Fruit fly (Drosophila melanogaster): ENCODE results near the gene Sec10.

DNA sequence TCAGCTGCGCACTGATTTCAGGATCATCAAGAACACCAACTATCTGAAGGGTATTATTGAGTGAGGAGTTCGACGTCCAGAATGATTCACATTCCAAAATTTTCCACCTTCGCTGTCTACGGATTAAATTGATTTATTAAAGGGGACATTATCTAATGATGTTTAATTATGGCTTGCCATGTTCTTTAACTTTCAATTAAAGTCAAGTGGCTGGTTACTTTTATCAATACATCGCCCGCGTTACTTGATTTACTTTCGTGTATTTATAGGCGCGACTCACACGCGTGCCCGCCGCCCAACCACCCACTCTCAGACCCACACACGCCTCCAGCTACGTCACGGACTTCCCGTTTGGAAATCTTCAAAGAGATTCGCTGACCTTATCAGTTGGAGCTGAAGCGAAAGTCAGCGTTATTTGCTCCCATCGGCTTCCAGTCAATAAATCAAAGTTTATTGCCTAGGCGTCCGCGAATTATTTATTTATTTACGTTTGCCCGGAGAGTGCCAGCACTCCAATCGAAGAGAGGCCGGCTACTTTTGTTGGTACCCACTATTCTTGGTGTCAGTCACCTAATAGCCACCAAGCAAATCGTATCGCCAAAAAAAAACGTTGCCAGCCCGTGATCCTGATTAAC is 2.8 kb downstream of the Sec10 start, which contains the start of gene Npc2f:
- no peak for TF ChIP-seq Crg-1 (GFP tag; optimal IDR thresholded peaks at IDR 0.05)
- TF ChIP-seq bab1 (GFP tag; optimal IDR thresholded peaks at IDR 0.05), result no peak
- no peak for TF ChIP-seq Mnt (GFP tag; optimal IDR thresholded peaks at IDR 0.05)
- TF ChIP-seq tj (GFP tag; optimal IDR thresholded peaks at IDR 0.05), result no peak
- no peak for TF ChIP-seq Clk (GFP tag; optimal IDR thresholded peaks at IDR 0.05)
